Fruit fly (Drosophila melanogaster): Measurements from ENCODE around the gene mRpL11.

The mRpL11 gene

dm6 chr3R:14478438-14479033, 33.1 kb upstream of the mRpL11 start (continued):
- TF ChIP-seq cg (GFP tag; optimal IDR thresholded peaks at IDR 0.05) (no peak), phol (tag; optimal IDR thresholded peaks at IDR 0.05) (peak; percentile 88), CkIIα-i1 (GFP tag; IDR thresholded peaks at IDR 0.05) (no peak), shn (GFP tag; optimal IDR thresholded peaks at IDR 0.05) (no peak), CG6813 (GFP tag; optimal IDR thresholded peaks at IDR 0.05) (peak; percentile 34), CG15073 (GFP tag; optimal IDR thresholded peaks at IDR 0.05) (no peak), trh (GFP tag; optimal IDR thresholded peaks at IDR 0.05) (peak; percentile 37), luna (GFP tag; optimal IDR thresholded peaks at IDR 0.05) (no peak), Dek (tag; optimal IDR thresholded peaks at IDR 0.05) (peak; percentile 71), CG8765 (GFP tag; IDR thresholded peaks at IDR 0.05) (0 out of 2 replicates have a peak, but pooled peaks have one; percentile 33), CG17385 (GFP tag; optimal IDR thresholded peaks at IDR 0.05) (peak; percentile 69), CG17361 (GFP tag; IDR thresholded peaks at IDR 0.05) (peak; percentile 94), Spps (tag; optimal IDR thresholded peaks at IDR 0.05) (peak; percentile 89), dimm (GFP tag; IDR thresholded peaks at IDR 0.05) (0 out of 2 replicates have a peak, but pooled peaks have one; percentile 29), CG12769 (tag; optimal IDR thresholded peaks at IDR 0.05) (peak; percentile 72), Atf6 (GFP tag; IDR thresholded peaks at IDR 0.05) (peak; percentile 83), sd (tag; optimal IDR thresholded peaks at IDR 0.05) (peak; percentile 73), C15 (GFP tag; IDR thresholded peaks at IDR 0.05) (0 out of 3 replicates have a peak, but pooled peaks have one; percentile 37), HmgZ (tag; optimal IDR thresholded peaks at IDR 0.05) (peak; percentile 8), Sry-δ (GFP tag; optimal IDR thresholded peaks at IDR 0.05) (peak; percentile 3), cwo (GFP tag; optimal IDR thresholded peaks at IDR 0.05) (peak; percentile 78), caup (GFP tag; optimal IDR thresholded peaks at IDR 0.05; ENCODE audit: severe bottlenecking) (peak; percentile 65), CG15514 (GFP tag; optimal IDR thresholded peaks at IDR 0.05) (peak; percentile 41), Ada2b (GFP tag; IDR thresholded peaks at IDR 0.05) (peak; percentile 55), lola (GFP tag; optimal IDR thresholded peaks at IDR 0.05) (peak in 1 of 3 experiments; percentile 88), scrt (GFP tag; optimal IDR thresholded peaks at IDR 0.05) (peak; percentile 67), Gug (GFP tag; IDR thresholded peaks at IDR 0.05) (peak; percentile 20; the same call in 2 of the 4 replicates), yki (optimal IDR thresholded peaks at IDR 0.05) (no peak), CG6654 (GFP tag; optimal IDR thresholded peaks at IDR 0.05) (peak; percentile 30), CG34224 (GFP tag; IDR thresholded peaks at IDR 0.05; ENCODE audit: partially characterized antibody) (no peak), CG12104 (GFP tag; optimal IDR thresholded peaks at IDR 0.05) (peak; percentile 51), twi (tag; optimal IDR thresholded peaks at IDR 0.05) (peak; percentile 45), CG4730 (GFP tag; IDR thresholded peaks at IDR 0.05) (peak; percentile 79), CG12391 (tag; optimal IDR thresholded peaks at IDR 0.05) (peak; percentile 92), ind (GFP tag; optimal IDR thresholded peaks at IDR 0.05) (peak; percentile 64), CG15011 (GFP tag; optimal IDR thresholded peaks at IDR 0.05) (peak; percentile 70), Ptx1 (GFP tag; IDR thresholded peaks at IDR 0.05) (peak; percentile 88), CG13624 (GFP tag; optimal IDR thresholded peaks at IDR 0.05) (no peak), MBD-R2 (GFP tag; IDR thresholded peaks at IDR 0.05) (peak; percentile 27; the same call in 1 of the 2 replicates), CG1024 (GFP tag; IDR thresholded peaks at IDR 0.05) (no peak), CG10209 (GFP tag; optimal IDR thresholded peaks at IDR 0.05) (peak; percentile 76), CG4820 (GFP tag; optimal IDR thresholded peaks at IDR 0.05) (peak; percentile 69), hth (optimal IDR thresholded peaks at IDR 0.05) (no peak), Ets65A (GFP tag) (peak; percentile 47), eve (GFP tag; optimal IDR thresholded peaks at IDR 0.05) (peak in 1 of 2 experiments; percentile 77), pita (GFP tag; optimal IDR thresholded peaks at IDR 0.05) (no peak), CG7271 (tag; optimal IDR thresholded peaks at IDR 0.05) (no peak), CG7786 (GFP tag; optimal IDR thresholded peaks at IDR 0.05) (no peak), Dip2 (GFP tag; IDR thresholded peaks at IDR 0.05) (no peak), crp (GFP tag; optimal IDR thresholded peaks at IDR 0.05) (peak in 1 of 2 experiments; percentile 14)

Measured in whole organism, embryonic.